Worm (Caenorhabditis elegans): ENCODE results near the gene kel-10.

Gene kel-10

DNA sequence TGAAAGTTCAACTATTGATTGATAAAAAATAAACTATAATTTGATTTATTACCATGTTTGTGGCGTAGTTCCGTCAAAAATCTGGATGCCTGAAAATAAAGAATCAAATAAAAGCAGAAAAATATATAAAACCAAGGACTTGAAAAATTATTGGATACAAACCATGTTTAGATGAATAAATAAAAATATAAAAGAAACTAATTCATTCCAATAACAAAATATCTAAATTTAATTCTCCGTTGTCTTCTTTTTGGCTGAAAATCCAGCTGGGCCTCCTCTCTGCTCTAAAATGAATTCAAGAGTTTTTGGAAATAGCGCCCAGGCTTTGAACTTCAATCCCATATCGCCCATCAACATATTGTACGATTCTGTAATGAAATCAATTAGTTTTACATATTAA is 11.7 kb upstream of the kel-10 start, which contains the start of gene vps-29:
vps-29 (minus strand) TSS at position 101 of the 400 bp plus-strand sequence.
- no peak for TF ChIP-seq sea-2 (GFP tag; optimal IDR thresholded peaks at IDR 0.05)
- TF ChIP-seq nhr-67 (tag; optimal IDR thresholded peaks at IDR 0.05) = no peak
- no peak for TF ChIP-seq ama-1 (optimal IDR thresholded peaks at IDR 0.05)
- no peak for TF ChIP-seq ztf-4 (tag; optimal IDR thresholded peaks at IDR 0.05)
- no peak for TF ChIP-seq aly-2 (tag; optimal IDR thresholded peaks at IDR 0.05)
- TF ChIP-seq tbx-2 (tag; optimal IDR thresholded peaks at IDR 0.05) = no peak
- no peak for TF ChIP-seq nhr-237 (tag; optimal IDR thresholded peaks at IDR 0.05)
- no peak for TF ChIP-seq nhr-11 (tag; optimal IDR thresholded peaks at IDR 0.05)
- TF ChIP-seq nhr-76 (tag; optimal IDR thresholded peaks at IDR 0.05) = no peak

DNA sequence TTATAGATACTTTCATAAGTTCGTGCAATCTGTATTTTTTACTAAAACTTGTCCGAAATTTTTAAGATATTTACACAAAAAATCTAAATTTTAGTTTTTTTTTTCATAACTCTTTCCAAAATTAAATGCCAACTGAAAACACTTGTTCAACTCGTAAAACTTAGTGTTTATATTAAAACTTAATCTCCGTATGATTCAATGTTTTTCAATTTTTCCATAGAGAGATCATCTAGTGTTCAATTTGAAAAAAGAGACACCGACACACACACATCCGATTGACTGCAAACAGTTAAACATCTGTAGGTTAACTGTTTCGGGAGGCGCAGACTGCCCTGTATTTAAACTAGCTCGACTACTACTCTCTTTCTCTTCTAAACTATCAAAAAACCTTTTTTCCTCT is 7.7 kb upstream of the kel-10 start, which contains the start of gene T16H12.9:
T16H12.9 (plus strand) TSS at position 301 of the 400 bp plus-strand sequence.
- TF ChIP-seq fos-1 (tag; optimal IDR thresholded peaks at IDR 0.05) (no peak), elt-3 (tag; optimal IDR thresholded peaks at IDR 0.05) (no peak), daf-12 (tag; optimal IDR thresholded peaks at IDR 0.05) (no peak), mdl-1 (tag; optimal IDR thresholded peaks at IDR 0.05) (no peak), unc-62 (GFP tag; optimal IDR thresholded peaks at IDR 0.05) (no peak), nhr-23 (tag; optimal IDR thresholded peaks at IDR 0.05) (no peak), lsy-12 (tag; optimal IDR thresholded peaks at IDR 0.05) (no peak), nhr-28 (tag; optimal IDR thresholded peaks at IDR 0.05) (no peak), nhr-43 (tag; optimal IDR thresholded peaks at IDR 0.05; ENCODE audit: poor library complexity, severe bottlenecking) (no peak), mml-1 (tag; optimal IDR thresholded peaks at IDR 0.05) (no peak), eor-1 (tag; optimal IDR thresholded peaks at IDR 0.05) (no peak), nhr-67 (tag; optimal IDR thresholded peaks at IDR 0.05) (no peak), nhr-12 (tag; optimal IDR thresholded peaks at IDR 0.05) (no peak)

DNA sequence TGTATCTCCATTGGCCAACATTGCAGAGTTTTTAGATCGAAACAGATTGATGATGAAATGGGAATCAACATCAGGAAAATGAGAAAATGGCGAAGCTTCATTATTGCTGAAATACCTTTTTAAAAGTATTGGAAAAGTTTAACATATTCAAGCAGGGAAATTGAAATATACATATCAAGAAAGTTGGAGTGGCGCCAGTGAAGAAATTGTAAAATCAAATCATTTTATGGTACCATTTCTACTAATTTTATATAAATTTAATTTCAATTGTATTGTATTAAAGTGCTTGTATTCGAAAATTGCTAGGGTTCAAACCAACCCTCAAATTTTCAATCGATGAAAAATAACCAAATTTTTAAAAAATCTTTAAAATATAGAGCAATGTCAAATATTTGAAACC is 5.1 kb upstream of the kel-10 start, which contains the start of gene srt-55:
srt-55 (minus strand) TSS at position 101 of the 400 bp plus-strand sequence.
- no peak for TF ChIP-seq daf-12 (tag; optimal IDR thresholded peaks at IDR 0.05)
- no peak for TF ChIP-seq nhr-67 (tag; optimal IDR thresholded peaks at IDR 0.05)
- TF ChIP-seq lsy-12 (tag; optimal IDR thresholded peaks at IDR 0.05) = no peak
- no peak for TF ChIP-seq fkh-10 (GFP tag; optimal IDR thresholded peaks at IDR 0.05)

DNA sequence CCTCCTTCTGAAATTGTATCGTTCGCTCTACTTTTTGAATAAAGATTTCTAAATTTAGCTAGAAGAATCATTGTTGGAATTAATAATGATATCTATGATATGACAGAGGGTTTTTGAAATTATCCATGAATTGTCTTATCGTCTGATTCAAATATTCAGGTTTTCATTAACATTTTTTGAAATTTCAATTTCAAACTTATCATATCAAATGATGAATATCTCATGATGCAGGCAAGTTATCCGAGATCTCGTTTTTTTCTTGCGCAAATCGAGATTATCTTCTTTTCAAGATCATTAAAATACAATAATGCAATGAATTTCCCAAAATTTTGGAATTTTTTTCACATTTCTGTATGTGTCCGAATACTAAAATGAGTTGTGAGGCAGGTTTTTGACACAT is 3.3 kb downstream of the kel-10 start, which contains the start of gene spop-1:
spop-1 (minus strand) TSS at position 101 of the 400 bp plus-strand sequence.
- TF ChIP-seq pha-4 (tag; optimal IDR thresholded peaks at IDR 0.05) = no peak
- no peak for TF ChIP-seq ama-1 (optimal IDR thresholded peaks at IDR 0.05)
- TF ChIP-seq elt-2 (tag; optimal IDR thresholded peaks at IDR 0.05) = no peak

DNA sequence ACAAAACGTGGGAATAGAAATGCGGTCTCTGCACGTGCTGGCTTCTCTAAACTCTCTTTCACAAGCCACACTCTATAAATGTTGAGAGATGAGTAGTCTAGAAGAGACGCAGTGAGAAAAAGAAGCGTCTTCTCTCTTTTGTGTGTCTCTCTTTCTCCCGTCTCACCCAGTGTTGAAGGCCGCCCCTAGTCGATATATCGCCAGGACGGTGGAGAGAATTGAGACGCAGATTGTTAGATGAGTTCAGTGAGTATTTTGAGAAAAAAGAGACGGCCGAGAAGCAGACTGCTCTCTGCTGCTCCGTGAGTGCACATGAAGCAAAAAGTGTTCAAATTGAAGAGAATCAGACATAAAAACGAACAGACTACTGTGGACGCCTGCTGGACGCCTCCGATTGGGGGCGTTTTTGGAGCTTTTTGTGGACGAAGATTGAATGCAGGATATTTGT is 4.7 kb downstream of the kel-10 start:
- TF ChIP-seq lsy-12 (tag; optimal IDR thresholded peaks at IDR 0.05) (peak; percentile 76), ceh-9 (tag; optimal IDR thresholded peaks at IDR 0.05) (no peak), elt-3 (tag; optimal IDR thresholded peaks at IDR 0.05) (no peak), nhr-67 (tag; optimal IDR thresholded peaks at IDR 0.05) (no peak), unc-39 (tag; optimal IDR thresholded peaks at IDR 0.05) (no peak), egl-5 (tag; optimal IDR thresholded peaks at IDR 0.05) (peak; percentile 80), mdl-1 (tag; optimal IDR thresholded peaks at IDR 0.05) (peak; percentile 96), egl-27 (tag; optimal IDR thresholded peaks at IDR 0.05) (peak; percentile 47), pqm-1 (tag; optimal IDR thresholded peaks at IDR 0.05) (peak; percentile 72), nhr-76 (tag; optimal IDR thresholded peaks at IDR 0.05) (no peak), lin-39 (tag; optimal IDR thresholded peaks at IDR 0.05) (peak; percentile 83), mml-1 (tag; optimal IDR thresholded peaks at IDR 0.05) (no peak), snpc-4 (tag; optimal IDR thresholded peaks at IDR 0.05) (peak; percentile 52), pha-4 (tag; optimal IDR thresholded peaks at IDR 0.05) (peak; percentile 96), ceh-16 (tag; optimal IDR thresholded peaks at IDR 0.05) (no peak), sea-2 (GFP tag; optimal IDR thresholded peaks at IDR 0.05) (no peak), elt-2 (tag; optimal IDR thresholded peaks at IDR 0.05) (peak; percentile 78), hmg-11 (tag; optimal IDR thresholded peaks at IDR 0.05) (peak; percentile 99), eor-1 (tag; optimal IDR thresholded peaks at IDR 0.05) (no peak), nhr-43 (tag; optimal IDR thresholded peaks at IDR 0.05; ENCODE audit: poor library complexity, severe bottlenecking) (peak; percentile 77), fos-1 (tag; optimal IDR thresholded peaks at IDR 0.05) (no peak), nhr-11 (tag; optimal IDR thresholded peaks at IDR 0.05) (peak; percentile 16), tbx-2 (tag; optimal IDR thresholded peaks at IDR 0.05) (peak; percentile 67), fkh-2 (tag; optimal IDR thresholded peaks at IDR 0.05) (no peak), nfya-1 (tag; optimal IDR thresholded peaks at IDR 0.05; ENCODE audit: insufficient read depth) (peak; percentile 99), ztf-4 (tag; optimal IDR thresholded peaks at IDR 0.05) (no peak), nhr-237 (tag; optimal IDR thresholded peaks at IDR 0.05) (no peak), daf-12 (tag; optimal IDR thresholded peaks at IDR 0.05) (no peak), nhr-12 (tag; optimal IDR thresholded peaks at IDR 0.05) (no peak), ama-1 (optimal IDR thresholded peaks at IDR 0.05) (no peak), nhr-25 (tag; optimal IDR thresholded peaks at IDR 0.05) (peak; percentile 90), ceh-82 (tag; optimal IDR thresholded peaks at IDR 0.05) (peak; percentile 85), zag-1 (tag; optimal IDR thresholded peaks at IDR 0.05) (peak; percentile 66), skn-1 (tag; optimal IDR thresholded peaks at IDR 0.05) (peak; percentile 62), ztf-11 (tag; optimal IDR thresholded peaks at IDR 0.05) (no peak), aly-2 (tag; optimal IDR thresholded peaks at IDR 0.05) (no peak), nhr-77 (tag; optimal IDR thresholded peaks at IDR 0.05) (peak; percentile 80), nhr-23 (tag; optimal IDR thresholded peaks at IDR 0.05) (peak; percentile 79)

All from whole organism, L3 larva.